Worm (Caenorhabditis elegans): ENCODE data around the gene F40G9.15.
A peak's percentile ranks its signal among the peaks of the same experiment; 100 is the strongest.

F40G9.15 gene

ce11 chrIII:157980-158379 is 24.2 kb upstream of the F40G9.15 start:
- TF ChIP-seq lin-32 (GFP tag; optimal IDR thresholded peaks at IDR 0.05) (no peak), elt-3 (tag; optimal IDR thresholded peaks at IDR 0.05) (no peak), ceh-39 (tag; optimal IDR thresholded peaks at IDR 0.05) (no peak), unc-39 (tag; optimal IDR thresholded peaks at IDR 0.05) (no peak), bed-3 (GFP tag; optimal IDR thresholded peaks at IDR 0.05) (no peak), zip-8 (tag; optimal IDR thresholded peaks at IDR 0.05) (no peak), lin-13 (tag; optimal IDR thresholded peaks at IDR 0.05) (no peak), nhr-76 (tag; optimal IDR thresholded peaks at IDR 0.05) (no peak), unc-120 (tag; optimal IDR thresholded peaks at IDR 0.05; ENCODE audit: poor library complexity, severe bottlenecking) (no peak), nhr-2 (tag; optimal IDR thresholded peaks at IDR 0.05) (no peak), elt-1 (tag; optimal IDR thresholded peaks at IDR 0.05; ENCODE audit: borderline replicate concordance, insufficient read depth) (no peak), ces-1 (GFP tag; optimal IDR thresholded peaks at IDR 0.05) (no peak), ceh-83 (GFP tag; optimal IDR thresholded peaks at IDR 0.05) (no peak)

ce11 chrIII:159149-159548 is 23.0 kb upstream of the F40G9.15 start:
- TF ChIP-seq M03D4.4 (tag; optimal IDR thresholded peaks at IDR 0.05) (no peak), unc-62 (GFP tag; optimal IDR thresholded peaks at IDR 0.05) (no peak), ceh-39 (tag; optimal IDR thresholded peaks at IDR 0.05) (no peak), blmp-1 (tag; optimal IDR thresholded peaks at IDR 0.05) (no peak), elt-3 (tag; optimal IDR thresholded peaks at IDR 0.05) (no peak), mab-5 (tag; optimal IDR thresholded peaks at IDR 0.05) (no peak), snpc-4 (tag; optimal IDR thresholded peaks at IDR 0.05) (no peak), zip-8 (tag; optimal IDR thresholded peaks at IDR 0.05) (no peak), elt-1 (tag; optimal IDR thresholded peaks at IDR 0.05; ENCODE audit: borderline replicate concordance, insufficient read depth) (no peak), unc-120 (tag; optimal IDR thresholded peaks at IDR 0.05; ENCODE audit: poor library complexity, severe bottlenecking) (no peak), ztf-11 (tag; optimal IDR thresholded peaks at IDR 0.05) (no peak), sptf-1 (tag; optimal IDR thresholded peaks at IDR 0.05) (no peak), nhr-237 (tag; optimal IDR thresholded peaks at IDR 0.05) (no peak), hlh-1 (tag; optimal IDR thresholded peaks at IDR 0.05) (no peak), nhr-28 (tag; optimal IDR thresholded peaks at IDR 0.05) (no peak)

DNA sequence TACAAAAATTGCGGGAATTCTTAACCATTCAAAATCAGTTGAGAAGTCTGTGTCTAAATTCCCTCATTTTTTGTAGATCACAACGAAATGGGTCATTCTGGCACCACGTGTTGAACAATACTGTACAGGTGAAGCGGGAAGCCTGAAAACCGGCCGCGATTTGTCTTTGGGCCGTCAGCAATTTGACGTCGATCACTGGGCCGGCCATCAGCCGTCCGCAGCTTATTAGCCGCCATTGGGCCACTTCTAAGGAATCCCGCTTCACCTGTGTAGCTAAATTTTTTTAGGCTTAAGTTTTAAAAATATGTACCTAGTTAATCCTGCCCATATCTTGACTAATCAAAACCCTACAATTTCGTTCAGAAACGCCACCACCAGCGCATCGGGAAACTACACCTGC is 22.5 kb upstream of the F40G9.15 start:
- peak; percentile 4 for TF ChIP-seq ham-2 (GFP tag; optimal IDR thresholded peaks at IDR 0.05)
- TF ChIP-seq sem-2 (GFP tag; optimal IDR thresholded peaks at IDR 0.05), result no peak

- TF ChIP-seq unc-62 (GFP tag; optimal IDR thresholded peaks at IDR 0.05) (no peak), cnd-1 (tag; optimal IDR thresholded peaks at IDR 0.05) (no peak), ces-1 (GFP tag; optimal IDR thresholded peaks at IDR 0.05) (no peak), ceh-43 (GFP tag; optimal IDR thresholded peaks at IDR 0.05) (no peak), flh-1 (GFP tag; optimal IDR thresholded peaks at IDR 0.05) (no peak), blmp-1 (tag; optimal IDR thresholded peaks at IDR 0.05) (no peak), ham-2 (GFP tag; optimal IDR thresholded peaks at IDR 0.05) (no peak), mab-5 (tag; optimal IDR thresholded peaks at IDR 0.05) (no peak), sptf-1 (tag; optimal IDR thresholded peaks at IDR 0.05) (no peak), lin-32 (GFP tag; optimal IDR thresholded peaks at IDR 0.05) (no peak), mls-2 (tag; optimal IDR thresholded peaks at IDR 0.05) (no peak)
These were observed 17.4 kb upstream of the F40G9.15 start, which contains the start of gene F40G9.8 for ce11 chrIII:164775-165174. TSS of gene F40G9.8 (minus strand) at chrIII:164875.

- TF ChIP-seq elt-3 (tag; optimal IDR thresholded peaks at IDR 0.05) (no peak), lsy-2 (tag; optimal IDR thresholded peaks at IDR 0.05) (no peak), ztf-11 (tag; optimal IDR thresholded peaks at IDR 0.05) (no peak), hlh-1 (tag; optimal IDR thresholded peaks at IDR 0.05) (no peak), mab-5 (tag; optimal IDR thresholded peaks at IDR 0.05) (no peak), bed-3 (GFP tag; optimal IDR thresholded peaks at IDR 0.05) (no peak), nhr-237 (tag; optimal IDR thresholded peaks at IDR 0.05) (no peak), nhr-76 (tag; optimal IDR thresholded peaks at IDR 0.05) (no peak), ceh-43 (GFP tag; optimal IDR thresholded peaks at IDR 0.05) (no peak), unc-39 (tag; optimal IDR thresholded peaks at IDR 0.05) (no peak), nhr-12 (tag; optimal IDR thresholded peaks at IDR 0.05) (no peak), ceh-39 (tag; optimal IDR thresholded peaks at IDR 0.05) (no peak)
These were observed 16.8 kb upstream of the F40G9.15 start, which contains the start of gene F40G9.7 for ce11 chrIII:165390-165789. TSS of gene F40G9.7 (plus strand) at chrIII:165690.

Measured in whole organism, mixed stage, embryonic.